Fruit fly (Drosophila melanogaster) whole organism, adult: ENCODE results near the gene Art9.

Source experiments
- CG11617 ChIP-seq: fragments of 200-800 bp; sonication (Bioruptor generic); optimal IDR thresholded peaks from 2 replicates; lab custom pipeline; 2017; ENCODE audit warnings: mild to moderate bottlenecking, missing biosample characterization, missing genetic modification reagents, missing genetic modification characterization
- CG12768 ChIP-seq: fragments of 200-800 bp; sonication (Bioruptor generic); optimal IDR thresholded peaks from 2 replicates; lab custom pipeline; 2017; ENCODE audit warnings: missing biosample characterization, missing genetic modification characterization, mild to moderate bottlenecking, moderate library complexity, missing genetic modification reagents
- CG14711 ChIP-seq: fragments of 200-800 bp; sonication (Bioruptor generic); optimal IDR thresholded peaks from 2 replicates; lab custom pipeline; 2018; ENCODE audit warnings: missing biosample characterization, mild to moderate bottlenecking, missing genetic modification characterization, moderate library complexity
- CG1620 ChIP-seq: fragments of 200-800 bp; sonication (Bioruptor generic); optimal IDR thresholded peaks from 2 replicates; lab custom pipeline; 2016; ENCODE audit warnings: missing biosample characterization, missing genetic modification characterization
- CG33017 ChIP-seq: fragments of 200-800 bp; sonication (Bioruptor generic); optimal IDR thresholded peaks from 2 replicates; lab custom pipeline; 2018; ENCODE audit warnings: missing biosample characterization, mild to moderate bottlenecking, missing genetic modification characterization, moderate library complexity
- CG5204 ChIP-seq: fragments of 200-800 bp; sonication (Bioruptor generic); optimal IDR thresholded peaks from 2 replicates; lab custom pipeline; 2016; ENCODE audit warnings: missing biosample characterization, missing genetic modification characterization
- CG7045 ChIP-seq: fragments of 200-800 bp; sonication (Bioruptor generic); optimal IDR thresholded peaks from 2 replicates; lab custom pipeline; 2017; ENCODE audit warnings: missing biosample characterization, mild to moderate bottlenecking, missing genetic modification characterization
- CG7101 ChIP-seq: fragments of 200-800 bp; sonication (Bioruptor generic); optimal IDR thresholded peaks from 2 replicates; lab custom pipeline; 2018; ENCODE audit warnings: missing biosample characterization, mild to moderate bottlenecking, missing genetic modification characterization, moderate library complexity
- Clk ChIP-seq: fragments of 200-800 bp; sonication (Bioruptor generic); optimal IDR thresholded peaks from 2 replicates; lab custom pipeline; 2017; ENCODE audit warnings: missing biosample characterization, missing genetic modification characterization
- Crg-1 ChIP-seq: fragments of 200-800 bp; sonication (Bioruptor generic); optimal IDR thresholded peaks from 2 replicates; lab custom pipeline; 2016; ENCODE audit warnings: missing biosample characterization, missing genetic modification characterization
- Hr96 ChIP-seq: fragments of 200-800 bp; sonication (Bioruptor generic); optimal IDR thresholded peaks from 2 replicates; lab custom pipeline; 2016; ENCODE audit warnings: missing biosample characterization, missing genetic modification characterization
- Mnt ChIP-seq: fragments of 200-800 bp; sonication (Bioruptor generic); optimal IDR thresholded peaks from 2 replicates; lab custom pipeline; 2016; ENCODE audit warnings: missing biosample characterization, mild to moderate bottlenecking, missing genetic modification characterization
- bab1 ChIP-seq: fragments of 200-800 bp; sonication (Bioruptor generic); optimal IDR thresholded peaks from 3 replicates; lab custom pipeline; 2019; ENCODE audit warnings: missing biosample characterization, mild to moderate bottlenecking, missing genetic modification characterization, moderate library complexity
- cic ChIP-seq: fragments of 200-800 bp; sonication (Bioruptor generic); optimal IDR thresholded peaks from 2 replicates; lab custom pipeline; 2017; ENCODE audit warnings: missing biosample characterization, mild to moderate bottlenecking, missing genetic modification characterization, moderate library complexity
- cnc ChIP-seq, 2 experiments: fragments of >200 bp; optimal IDR thresholded peaks; 2 replicates each; lab custom pipeline; 2017
- kay ChIP-seq: fragments of 200-800 bp; sonication (Bioruptor generic); peaks from one replicate; lab custom pipeline; 2016; ENCODE audit warnings: missing biosample characterization, missing genetic modification characterization, borderline replicate concordance
- ovo ChIP-seq: fragments of 200-800 bp; sonication (Bioruptor generic); optimal IDR thresholded peaks from 2 replicates; lab custom pipeline; 2016; ENCODE audit warnings: missing biosample characterization, missing genetic modification characterization
- pad ChIP-seq: fragments of 200-800 bp; sonication (Bioruptor generic); optimal IDR thresholded peaks from 3 replicates; lab custom pipeline; 2017; ENCODE audit warnings: missing biosample characterization, missing genetic modification characterization, mild to moderate bottlenecking, moderate library complexity, missing genetic modification reagents
- tj ChIP-seq: fragments of 200-800 bp; sonication (Bioruptor generic); optimal IDR thresholded peaks from 3 replicates; lab custom pipeline; 2017; ENCODE audit warnings: missing biosample characterization, mild to moderate bottlenecking, missing genetic modification characterization, moderate library complexity
- toe ChIP-seq: fragments of 200-800 bp; sonication (Bioruptor generic); optimal IDR thresholded peaks from 2 replicates; lab custom pipeline; 2016; ENCODE audit warnings: missing biosample characterization, missing genetic modification characterization

The Art9 gene

dm6 chr3R:13918045-13918444 is 25.2 kb downstream of the Art9 start:
- TF ChIP-seq CG7045 (GFP tag; lab: Kevin White, UChicago) (no peak), Crg-1 (GFP tag; lab: Kevin White, UChicago) (no peak)

- TF ChIP-seq kay (GFP tag; lab: Kevin White, UChicago) (no peak), Mnt (no peak), bab1 (GFP tag; lab: Kevin White, UChicago) (no peak), Hr96 (GFP tag; lab: Kevin White, UChicago) (no peak), tj (no peak), cic (no peak), ovo (GFP tag; lab: Kevin White, UChicago) (no peak), pad (GFP tag; lab: Kevin White, UChicago) (no peak), CG7101 (tag; lab: Kevin White, UChicago) (no peak), Clk (GFP tag; lab: Kevin White, UChicago) (no peak), CG7045 (GFP tag; lab: Kevin White, UChicago) (no peak), CG5204 (GFP tag; lab: Kevin White, UChicago) (no peak), cnc (optimal IDR thresholded peaks at IDR 0.05; lab: Kevin White, UChicago) (no peak)
Observed at dm6 chr3R:13916546-13916945, 26.7 kb downstream of the Art9 start.

DNA sequence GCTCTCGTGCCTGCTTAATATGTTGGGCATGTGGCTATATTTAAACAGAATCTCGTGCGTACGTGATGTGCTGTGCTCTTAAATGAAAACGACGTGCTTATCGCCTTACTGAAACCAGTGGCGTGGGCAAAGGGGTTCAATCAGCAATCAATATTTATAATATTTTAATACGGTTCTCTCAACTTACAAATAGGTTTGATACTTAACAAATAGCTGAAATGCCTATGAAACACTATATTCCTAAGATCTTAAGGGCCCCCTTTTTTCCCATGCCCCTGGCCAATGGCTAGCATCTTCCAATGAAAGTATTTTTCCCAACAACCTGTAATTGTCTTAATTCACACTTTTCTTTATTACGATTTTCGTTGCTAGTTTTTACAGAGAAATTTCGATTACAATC is 27.6 kb downstream of the Art9 start:
- TF ChIP-seq CG1620 (no peak), bab1 (GFP tag; lab: Kevin White, UChicago) (no peak), CG12768 (no peak), CG11617 (GFP tag; lab: Kevin White, UChicago) (no peak), tj (no peak), Crg-1 (GFP tag; lab: Kevin White, UChicago) (no peak), cnc (optimal IDR thresholded peaks at IDR 0.05; lab: Kevin White, UChicago) (no peak), cic (no peak), toe (GFP tag; lab: Kevin White, UChicago) (no peak), ovo (GFP tag; lab: Kevin White, UChicago) (no peak)

DNA sequence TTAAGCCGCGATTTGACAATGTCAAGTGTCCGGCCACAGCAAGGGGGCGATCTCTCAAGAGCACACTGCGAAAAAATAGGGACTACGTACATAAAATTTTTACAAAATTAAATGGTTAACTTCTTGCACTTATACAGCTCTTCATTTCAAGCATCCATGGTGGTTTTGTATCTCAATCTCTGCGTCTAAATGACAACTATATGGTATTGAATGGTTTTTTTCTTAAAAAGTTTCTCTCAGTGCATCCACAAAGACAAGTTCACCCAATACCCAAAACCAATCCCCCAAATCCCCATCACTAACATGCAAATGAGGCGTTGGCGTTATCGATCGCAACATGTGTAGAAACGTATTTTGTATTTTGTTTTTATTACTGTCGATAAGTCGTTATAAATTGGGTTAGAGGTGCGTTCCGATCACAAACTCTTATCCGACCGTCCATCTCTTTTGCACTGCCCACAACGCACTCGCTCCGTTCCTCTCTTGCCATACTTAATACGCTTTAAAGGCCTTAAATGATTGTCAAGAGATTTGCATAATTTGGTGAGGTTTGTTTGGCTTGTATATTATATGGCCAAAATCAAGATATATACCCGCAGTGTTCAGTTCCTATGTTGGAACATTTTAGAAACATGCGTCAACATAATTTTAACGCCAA is 28.4 kb downstream of the Art9 start:
- TF ChIP-seq Mnt (no peak), CG14711 (tag; lab: Kevin White, UChicago) (no peak)

- no peak for TF ChIP-seq toe (GFP tag; lab: Kevin White, UChicago)
- no peak for TF ChIP-seq CG7045 (GFP tag; lab: Kevin White, UChicago)
- TF ChIP-seq Clk (GFP tag; lab: Kevin White, UChicago) = no peak
- no peak for TF ChIP-seq Crg-1 (GFP tag; lab: Kevin White, UChicago)
- no peak for TF ChIP-seq CG7101 (tag; lab: Kevin White, UChicago)
- no peak for TF ChIP-seq CG33017 (tag; lab: Kevin White, UChicago)
- no peak for TF ChIP-seq CG5204 (GFP tag; lab: Kevin White, UChicago)
- no peak for TF ChIP-seq CG14711 (tag; lab: Kevin White, UChicago)
- no peak for TF ChIP-seq CG11617 (GFP tag; lab: Kevin White, UChicago)
- no peak for TF ChIP-seq bab1 (GFP tag; lab: Kevin White, UChicago)
- no peak for TF ChIP-seq cic
- TF ChIP-seq pad (GFP tag; lab: Kevin White, UChicago) = no peak
- TF ChIP-seq CG1620 = no peak
- no peak for TF ChIP-seq kay (GFP tag; lab: Kevin White, UChicago)
- no peak for TF ChIP-seq tj
- no peak for TF ChIP-seq ovo (GFP tag; lab: Kevin White, UChicago)
Observed at dm6 chr3R:13913586-13913985, 29.7 kb downstream of the Art9 start.

DNA sequence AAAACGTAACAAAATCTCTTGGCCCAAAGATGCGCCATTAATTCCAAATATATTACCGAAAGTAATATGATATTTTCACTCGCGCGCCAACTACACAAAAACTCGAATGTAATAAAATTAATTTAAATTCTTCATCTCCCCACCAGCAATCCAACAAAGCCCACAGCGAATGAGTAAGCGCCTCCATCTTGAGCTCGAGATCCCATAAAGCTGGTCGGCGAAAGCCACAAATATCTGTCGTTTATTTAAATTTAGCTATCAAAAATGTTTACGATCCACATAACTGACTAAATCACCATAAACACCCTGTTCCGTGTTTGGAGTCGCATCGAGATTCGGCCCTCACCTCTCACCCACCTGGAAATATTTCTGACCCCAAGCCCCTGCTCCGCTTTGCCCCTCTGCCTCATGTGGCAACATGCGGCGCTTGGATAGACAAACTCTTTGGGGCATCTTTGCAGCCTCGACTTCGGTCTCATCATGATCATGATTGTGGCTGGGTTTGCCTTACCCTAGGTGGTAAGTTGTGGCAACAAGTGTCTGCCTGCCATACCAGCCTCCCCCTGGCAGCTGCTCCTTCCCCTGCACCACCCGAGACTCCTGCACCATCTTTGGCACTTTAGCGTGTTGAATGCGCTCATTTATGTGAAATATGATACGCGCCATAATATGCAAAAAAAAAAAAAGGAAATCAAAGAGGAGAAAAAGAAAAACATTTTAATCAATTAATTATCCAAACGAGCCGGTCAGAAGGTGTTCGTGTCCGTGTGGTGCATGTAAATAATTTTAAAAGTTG is 31.1 kb downstream of the Art9 start:
- no peak for TF ChIP-seq CG11617 (GFP tag; lab: Kevin White, UChicago)
- no peak for TF ChIP-seq bab1 (GFP tag; lab: Kevin White, UChicago)
- no peak for TF ChIP-seq Mnt
- TF ChIP-seq ovo (GFP tag; lab: Kevin White, UChicago) = no peak
- TF ChIP-seq cnc (optimal IDR thresholded peaks at IDR 0.05; lab: Kevin White, UChicago) = no peak
- TF ChIP-seq toe (GFP tag; lab: Kevin White, UChicago) = no peak
- no peak for TF ChIP-seq Hr96 (GFP tag; lab: Kevin White, UChicago)
- TF ChIP-seq Clk (GFP tag; lab: Kevin White, UChicago) = no peak
- no peak for TF ChIP-seq CG1620
- no peak for TF ChIP-seq CG7045 (GFP tag; lab: Kevin White, UChicago)

- TF ChIP-seq pad (GFP tag; lab: Kevin White, UChicago) (no peak), CG1620 (no peak), CG14711 (tag; lab: Kevin White, UChicago) (no peak), cic (no peak), CG12768 (no peak)
Observed at dm6 chr3R:13911314-13911713, 31.9 kb downstream of the Art9 start.
